Fruit fly (Drosophila melanogaster): ENCODE measurements around the gene CG43390.
A peak's percentile ranks its signal among the peaks of the same experiment; 100 is the strongest.

Gene CG43390

dm6 chr3L:11599965-11600420, 20.2 kb upstream of the CG43390 start, which contains the start of the genes CG14137 and CG46394:
CG14137 (minus strand) TSS chr3L:11600065.
CG46394 (plus strand) TSS chr3L:11600370.
- TF ChIP-seq CG2889 (GFP tag; IDR thresholded peaks at IDR 0.05), result 0 out of 3 replicates have a peak, but pooled peaks have one; percentile 3
- no peak for TF ChIP-seq CG4820 (GFP tag; optimal IDR thresholded peaks at IDR 0.05)

- TF ChIP-seq hth (optimal IDR thresholded peaks at IDR 0.05), result no peak
- TF ChIP-seq shn (GFP tag; optimal IDR thresholded peaks at IDR 0.05), result no peak
- no peak for TF ChIP-seq gro (GFP tag; optimal IDR thresholded peaks at IDR 0.05)
- no peak for TF ChIP-seq CG6791 (GFP tag; IDR thresholded peaks at IDR 0.05; ENCODE audit: partially characterized antibody)
- no peak for TF ChIP-seq PHDP (tag; optimal IDR thresholded peaks at IDR 0.05)
- TF ChIP-seq sd (tag; optimal IDR thresholded peaks at IDR 0.05), result no peak
- no peak for TF ChIP-seq CG14667 (GFP tag; IDR thresholded peaks at IDR 0.05)
- TF ChIP-seq CG34224 (GFP tag; IDR thresholded peaks at IDR 0.05; ENCODE audit: partially characterized antibody), result no peak
- no peak for TF ChIP-seq maf-S (GFP tag; optimal IDR thresholded peaks at IDR 0.05)
- no peak for TF ChIP-seq seq (GFP tag; IDR thresholded peaks at IDR 0.05)
- TF ChIP-seq CG32532 (GFP tag; IDR thresholded peaks at IDR 0.05), result no peak
- TF ChIP-seq en (GFP tag; optimal IDR thresholded peaks at IDR 0.05), result no peak
Observed at dm6 chr3L:11599255-11599654, 19.5 kb upstream of the CG43390 start.

- TF ChIP-seq CG34224 (GFP tag; IDR thresholded peaks at IDR 0.05; ENCODE audit: partially characterized antibody), result no peak
- TF ChIP-seq crol (GFP tag; IDR thresholded peaks at IDR 0.05), result peak; percentile 83
- peak; percentile 47 for TF ChIP-seq abd-A (tag; optimal IDR thresholded peaks at IDR 0.05)
- peak; percentile 34; the same call in 1 of the 3 replicates for TF ChIP-seq hb (GFP tag; IDR thresholded peaks at IDR 0.05; ENCODE audit: partially characterized antibody)
- no peak for TF ChIP-seq Sox102F (GFP tag; optimal IDR thresholded peaks at IDR 0.05)
- peak; percentile 30 for TF ChIP-seq cg (GFP tag; optimal IDR thresholded peaks at IDR 0.05)
- TF ChIP-seq sima (GFP tag; optimal IDR thresholded peaks at IDR 0.05), result no peak
- peak; percentile 24 for TF ChIP-seq sens (GFP tag)
- TF ChIP-seq chinmo (GFP tag; IDR thresholded peaks at IDR 0.05; ENCODE audit: partially characterized antibody), result peak; percentile 58; the same call in 1 of the 4 replicates
- peak; percentile 43 for TF ChIP-seq Ets65A (GFP tag)
- TF ChIP-seq Trl (optimal IDR thresholded peaks at IDR 0.05), result peak; percentile 36 to 71
- TF ChIP-seq Trl (GFP tag; optimal IDR thresholded peaks at IDR 0.05), result no peak
- peak; percentile 19 for TF ChIP-seq CG3163 (GFP tag; optimal IDR thresholded peaks at IDR 0.05)
- TF ChIP-seq Meics (GFP tag; optimal IDR thresholded peaks at IDR 0.05), result peak; percentile 79
- TF ChIP-seq Deaf1 (tag; optimal IDR thresholded peaks at IDR 0.05), result peak; percentile 96
- TF ChIP-seq CG34422 (GFP tag; IDR thresholded peaks at IDR 0.05), result peak; percentile 41; the same call in 1 of the 3 replicates
Observed at dm6 chr3L:11596585-11597252, 17.0 kb upstream of the CG43390 start, which contains the start of gene CG7368. CG7368 (plus strand) TSS chr3L:11597202.

DNA sequence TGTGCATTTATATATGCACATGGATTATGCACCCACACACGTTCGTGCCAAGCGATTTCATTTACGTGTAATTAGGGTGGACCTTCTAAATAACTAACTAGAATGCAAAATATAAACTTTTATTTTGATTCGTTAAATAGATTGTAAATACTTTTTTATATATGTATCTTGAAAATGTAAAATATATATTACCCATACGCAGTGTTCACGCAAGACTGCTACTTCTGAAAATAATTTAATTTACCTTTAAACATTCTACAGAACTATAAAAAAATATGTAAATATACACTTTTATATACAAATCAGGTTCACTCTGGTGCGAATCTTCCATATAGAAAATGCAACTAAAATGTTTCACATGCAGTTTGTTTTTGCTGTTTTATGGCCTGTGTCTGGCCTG, 14.0 kb upstream of the CG43390 start:
- TF ChIP-seq Med (GFP tag) (no peak), da (GFP tag; optimal IDR thresholded peaks at IDR 0.05) (no peak), mld (GFP tag; IDR thresholded peaks at IDR 0.05; ENCODE audit: partially characterized antibody) (no peak), psq (GFP tag; optimal IDR thresholded peaks at IDR 0.05) (no peak), ap (GFP tag; IDR thresholded peaks at IDR 0.05) (no peak), p53 (GFP tag; optimal IDR thresholded peaks at IDR 0.05) (no peak), tll (GFP tag; optimal IDR thresholded peaks at IDR 0.05) (no peak), Chrac-16 (GFP tag; optimal IDR thresholded peaks at IDR 0.05) (no peak)
